Worm (Caenorhabditis elegans): ENCODE data around the gene F08F1.4.

- TF ChIP-seq W03F9.2 (tag; optimal IDR thresholded peaks at IDR 0.05) (no peak), dao-5 (tag; optimal IDR thresholded peaks at IDR 0.05) (no peak), him-1 (tag; optimal IDR thresholded peaks at IDR 0.05) (no peak)
Observed at ce11 chrX:8432361-8432760, 19.1 kb downstream of the F08F1.4 start, which contains the start of gene kin-9.

All from whole organism, L4/young adult.